Fruit fly (Drosophila melanogaster): ENCODE measurements around the gene Hex-A.
A peak's percentile ranks its signal among the peaks of the same experiment; 100 is the strongest.

The Hex-A gene

dm6 chrX:9554346-9554808 lies 31.1 kb upstream of the Hex-A start, which contains the start of gene RpS28b (continued):
- peak; percentile 82 for TF ChIP-seq CG2889 (GFP tag; IDR thresholded peaks at IDR 0.05)
- peak; percentile 68 for TF ChIP-seq CG10147 (GFP tag; optimal IDR thresholded peaks at IDR 0.05)
- TF ChIP-seq CG12744 (GFP tag; optimal IDR thresholded peaks at IDR 0.05) = peak; percentile 69
- TF ChIP-seq CG18764 (GFP tag; optimal IDR thresholded peaks at IDR 0.05) = peak; percentile 71
- TF ChIP-seq CG8924 (tag; optimal IDR thresholded peaks at IDR 0.05) = peak; percentile 50
- peak; percentile 83 for TF ChIP-seq Fer2 (tag; optimal IDR thresholded peaks at IDR 0.05)
- peak; percentile 69 for TF ChIP-seq CG12299 (tag; optimal IDR thresholded peaks at IDR 0.05)
- TF ChIP-seq Sry-δ (GFP tag; optimal IDR thresholded peaks at IDR 0.05) = peak; percentile 78
- peak; percentile 62 for TF ChIP-seq CG8281 (tag; optimal IDR thresholded peaks at IDR 0.05)
- peak; percentile 57 for TF ChIP-seq CG13287 (GFP tag; IDR thresholded peaks at IDR 0.05; ENCODE audit: partially characterized antibody)
- TF ChIP-seq fd3F (GFP tag; optimal IDR thresholded peaks at IDR 0.05) = peak; percentile 77
- TF ChIP-seq fd102C (GFP tag; optimal IDR thresholded peaks at IDR 0.05) = peak; percentile 74
- TF ChIP-seq CG33213 (GFP tag; optimal IDR thresholded peaks at IDR 0.05) = peak; percentile 95
- peak; percentile 82 for TF ChIP-seq Oaz (GFP tag; IDR thresholded peaks at IDR 0.05)
- peak; percentile 92 for TF ChIP-seq CG17328 (GFP tag; IDR thresholded peaks at IDR 0.05)
- TF ChIP-seq Kr (GFP tag; optimal IDR thresholded peaks at IDR 0.05) = peak; percentile 72
- TF ChIP-seq org-1 (GFP tag; optimal IDR thresholded peaks at IDR 0.05) = peak; percentile 79
- peak; percentile 74 for TF ChIP-seq GATAe (GFP tag; conservative IDR thresholded peaks at IDR 0.05)
- peak; percentile 95 for TF ChIP-seq Mes4 (GFP tag; optimal IDR thresholded peaks at IDR 0.05)
- TF ChIP-seq Dfd (GFP tag; optimal IDR thresholded peaks at IDR 0.05) = no peak
- TF ChIP-seq E2f2 (GFP tag; IDR thresholded peaks at IDR 0.05) = peak; percentile 41
- TF ChIP-seq lab (GFP tag; optimal IDR thresholded peaks at IDR 0.05) = peak; percentile 97
- TF ChIP-seq Adf1 (GFP tag; IDR thresholded peaks at IDR 0.05) = peak; percentile 55
- TF ChIP-seq mld (GFP tag; IDR thresholded peaks at IDR 0.05; ENCODE audit: partially characterized antibody) = peak; percentile 66; the same call in 2 of the 3 replicates
- TF ChIP-seq CG6683 (GFP tag; optimal IDR thresholded peaks at IDR 0.05) = peak; percentile 75
- peak; percentile 82 for TF ChIP-seq slou (GFP tag; optimal IDR thresholded peaks at IDR 0.05)
- TF ChIP-seq tgo (GFP tag; IDR thresholded peaks at IDR 0.05) = peak; percentile 80
- peak; percentile 97 for TF ChIP-seq otp (GFP tag; IDR thresholded peaks at IDR 0.05)
- peak; percentile 89 for TF ChIP-seq sqz (GFP tag; optimal IDR thresholded peaks at IDR 0.05)
- no peak for TF ChIP-seq CG1832 (GFP tag; optimal IDR thresholded peaks at IDR 0.05)
- peak; percentile 78 for TF ChIP-seq CG10654 (GFP tag; optimal IDR thresholded peaks at IDR 0.05)
- peak; percentile 37 for TF ChIP-seq CG18262 (tag; optimal IDR thresholded peaks at IDR 0.05)
- TF ChIP-seq CG3838 (GFP tag; optimal IDR thresholded peaks at IDR 0.05) = peak; percentile 77
- TF ChIP-seq CG8290 (GFP tag; optimal IDR thresholded peaks at IDR 0.05) = peak; percentile 38
- TF ChIP-seq CG8290 (tag; optimal IDR thresholded peaks at IDR 0.05) = peak; percentile 78 to 98
- TF ChIP-seq ssp (GFP tag; IDR thresholded peaks at IDR 0.05) = peak; percentile 78
- TF ChIP-seq sisA (GFP tag; IDR thresholded peaks at IDR 0.05) = peak; percentile 87
- no peak for TF ChIP-seq D (optimal IDR thresholded peaks at IDR 0.05)
- TF ChIP-seq D (GFP tag; optimal IDR thresholded peaks at IDR 0.05) = peak; percentile 81
- peak; percentile 68 for TF ChIP-seq grau (tag; optimal IDR thresholded peaks at IDR 0.05)
- TF ChIP-seq CG16815 (GFP tag; optimal IDR thresholded peaks at IDR 0.05) = peak; percentile 76
- peak; percentile 51 for TF ChIP-seq CG10979 (tag; optimal IDR thresholded peaks at IDR 0.05)
- peak; percentile 64 for TF ChIP-seq CG14860 (GFP tag; IDR thresholded peaks at IDR 0.05; ENCODE audit: partially characterized antibody)
- TF ChIP-seq CG10274 (GFP tag; optimal IDR thresholded peaks at IDR 0.05) = peak; percentile 89
- TF ChIP-seq fd96Cb (tag; optimal IDR thresholded peaks at IDR 0.05) = peak; percentile 66
- TF ChIP-seq cad (GFP tag; optimal IDR thresholded peaks at IDR 0.05) = no peak
- peak; percentile 92 for TF ChIP-seq gce (GFP tag; IDR thresholded peaks at IDR 0.05)
- TF ChIP-seq CG11398 (GFP tag; optimal IDR thresholded peaks at IDR 0.05) = peak; percentile 90
- peak; percentile 71 for TF ChIP-seq CG17361 (GFP tag; IDR thresholded peaks at IDR 0.05)
- peak; percentile 87 for TF ChIP-seq CG1792 (GFP tag; optimal IDR thresholded peaks at IDR 0.05)
- no peak for TF ChIP-seq kay (GFP tag; optimal IDR thresholded peaks at IDR 0.05)

Data from whole organism, embryonic.